Worm (Caenorhabditis elegans) whole organism, L3 larva: Measurements from ENCODE around the gene M05D6.3.

Source experiments
- R02D3.7 ChIP-seq: fragments of 150-350 bp; optimal IDR thresholded peaks from 2 replicates; lab custom pipeline; 2014; ENCODE audit warnings: missing biosample characterization, missing genetic modification characterization
- ZK546.5 ChIP-seq: sonication (generic microtip); optimal IDR thresholded peaks from 2 replicates; lab custom pipeline; 2017; ENCODE audit warnings: missing biosample characterization, missing genetic modification characterization
- aly-2 ChIP-seq: fragments of 150-350 bp; optimal IDR thresholded peaks from 2 replicates; lab custom pipeline; 2014; ENCODE audit warnings: missing biosample characterization, missing genetic modification characterization
- ama-1 ChIP-seq: fragments of 150-350 bp; optimal IDR thresholded peaks from 2 replicates; lab custom pipeline; 2018
- ceh-16 ChIP-seq: sonication (generic microtip); optimal IDR thresholded peaks from 2 replicates; lab custom pipeline; 2017; ENCODE audit warnings: missing biosample characterization, missing genetic modification characterization
- ceh-28 ChIP-seq: fragments of 150-350 bp; optimal IDR thresholded peaks from 2 replicates; lab custom pipeline; 2014; ENCODE audit warnings: missing biosample characterization, missing genetic modification reagents, missing genetic modification characterization
- ceh-82 ChIP-seq: fragments of 150-350 bp; optimal IDR thresholded peaks from 2 replicates; lab custom pipeline; 2014; ENCODE audit warnings: missing biosample characterization, missing genetic modification characterization
- ceh-9 ChIP-seq: sonication (generic microtip); optimal IDR thresholded peaks from 2 replicates; lab custom pipeline; 2018; ENCODE audit warnings: missing biosample characterization, missing genetic modification characterization
- daf-12 ChIP-seq: fragments of 150-350 bp; optimal IDR thresholded peaks from 2 replicates; lab custom pipeline; 2014; ENCODE audit warnings: missing biosample characterization, missing genetic modification reagents, missing genetic modification characterization
- egl-27 ChIP-seq: sonication (generic microtip); optimal IDR thresholded peaks from 4 replicates; lab custom pipeline; 2017; ENCODE audit warnings: missing biosample characterization, missing genetic modification reagents, missing genetic modification characterization
- egl-5 ChIP-seq: fragments of 150-350 bp; optimal IDR thresholded peaks from 2 replicates; lab custom pipeline; 2017; ENCODE audit warnings: missing biosample characterization, missing genetic modification reagents, missing genetic modification characterization, inconsistent platforms
- elt-1 ChIP-seq: fragments of 150-350 bp; optimal IDR thresholded peaks from 2 replicates; lab custom pipeline; 2014; ENCODE audit warnings: missing biosample characterization, missing genetic modification characterization
- elt-2 ChIP-seq: sonication (generic microtip); optimal IDR thresholded peaks from 2 replicates; lab custom pipeline; 2016; ENCODE audit warnings: missing genetic modification reagents, mild to moderate bottlenecking, missing genetic modification characterization, missing compliant biosample characterization
- elt-3 ChIP-seq, 3 experiments: fragments of 150-350 bp in 1 of 3; sonication (generic microtip) in 2 of 3; optimal IDR thresholded peaks; 2 replicates in 2 of 3; 4 replicates in 1 of 3; lab custom pipeline; 2014 to 2017; ENCODE audit warnings: missing biosample characterization in 3 of 3, missing genetic modification characterization in 3 of 3
- eor-1 ChIP-seq, 2 experiments: fragments of 150-350 bp; optimal IDR thresholded peaks; 2 replicates each; lab custom pipeline; 2014 to 2018; ENCODE audit warnings: missing biosample characterization in 2 of 2, missing genetic modification characterization in 2 of 2
- fkh-10 ChIP-seq: sonication (generic microtip); optimal IDR thresholded peaks from 2 replicates; lab custom pipeline; 2017; ENCODE audit warnings: missing biosample characterization, missing genetic modification reagents, missing genetic modification characterization
- fkh-2 ChIP-seq: fragments of 150-350 bp; optimal IDR thresholded peaks from 2 replicates; lab custom pipeline; 2014; ENCODE audit warnings: missing biosample characterization, missing genetic modification reagents, missing genetic modification characterization
- fos-1 ChIP-seq: fragments of 150-350 bp; optimal IDR thresholded peaks from 2 replicates; lab custom pipeline; 2014; ENCODE audit warnings: missing biosample characterization, missing genetic modification characterization
- hmg-11 ChIP-seq: sonication (generic microtip); optimal IDR thresholded peaks from 2 replicates; lab custom pipeline; 2016; ENCODE audit warnings: missing genetic modification characterization, missing compliant biosample characterization
- jun-1 ChIP-seq: fragments of 150-350 bp; optimal IDR thresholded peaks from 2 replicates; lab custom pipeline; 2014; ENCODE audit warnings: missing biosample characterization, missing genetic modification reagents, missing genetic modification characterization
- lin-15B ChIP-seq: fragments of 150-350 bp; optimal IDR thresholded peaks from 2 replicates; lab custom pipeline; 2014; ENCODE audit warnings: missing biosample characterization, missing genetic modification characterization
- lin-39 ChIP-seq: fragments of 150-350 bp; optimal IDR thresholded peaks from 2 replicates; lab custom pipeline; 2018; ENCODE audit warnings: missing biosample characterization, missing genetic modification reagents, missing genetic modification characterization
- lsy-12 ChIP-seq: sonication (generic microtip); optimal IDR thresholded peaks from 2 replicates; lab custom pipeline; 2016; ENCODE audit warnings: mild to moderate bottlenecking, missing genetic modification characterization, missing compliant biosample characterization
- mdl-1 ChIP-seq: fragments of 150-350 bp; optimal IDR thresholded peaks from 2 replicates; lab custom pipeline; 2014; ENCODE audit warnings: missing biosample characterization, missing genetic modification characterization
- mml-1 ChIP-seq: fragments of 150-350 bp; sonication (generic microtip); optimal IDR thresholded peaks from 3 replicates; lab custom pipeline; 2014; ENCODE audit warnings: missing biosample characterization, missing genetic modification characterization
- nfya-1 ChIP-seq: sonication (generic microtip); optimal IDR thresholded peaks from 2 replicates; lab custom pipeline; 2017; ENCODE audit warnings: missing genetic modification characterization, mild to moderate bottlenecking, missing compliant biosample characterization, antibody characterized with exemption, moderate library complexity; ENCODE audit not compliant: insufficient read depth
- nhr-11 ChIP-seq: fragments of 150-350 bp; optimal IDR thresholded peaks from 2 replicates; lab custom pipeline; 2014; ENCODE audit warnings: missing biosample characterization, missing genetic modification characterization
- nhr-12 ChIP-seq: fragments of 150-350 bp; optimal IDR thresholded peaks from 2 replicates; lab custom pipeline; 2014; ENCODE audit warnings: missing biosample characterization, missing genetic modification characterization
- nhr-23 ChIP-seq: fragments of 150-350 bp; optimal IDR thresholded peaks from 2 replicates; lab custom pipeline; 2014; ENCODE audit warnings: missing biosample characterization, missing genetic modification reagents, missing genetic modification characterization
- nhr-237 ChIP-seq: fragments of 150-350 bp; optimal IDR thresholded peaks from 2 replicates; lab custom pipeline; 2014; ENCODE audit warnings: missing biosample characterization, missing genetic modification characterization
- nhr-25 ChIP-seq: sonication (generic microtip); optimal IDR thresholded peaks from 2 replicates; lab custom pipeline; 2017; ENCODE audit warnings: missing biosample characterization, missing genetic modification characterization
- nhr-28 ChIP-seq: fragments of 150-350 bp; optimal IDR thresholded peaks from 2 replicates; lab custom pipeline; 2014; ENCODE audit warnings: missing biosample characterization, missing genetic modification characterization
- nhr-43 ChIP-seq: sonication (generic microtip); optimal IDR thresholded peaks from 2 replicates; lab custom pipeline; 2016; ENCODE audit warnings: mild to moderate bottlenecking, missing genetic modification characterization, missing compliant biosample characterization; ENCODE audit not compliant: poor library complexity, severe bottlenecking
- nhr-67 ChIP-seq: fragments of 150-350 bp; optimal IDR thresholded peaks from 2 replicates; lab custom pipeline; 2014; ENCODE audit warnings: missing biosample characterization, missing genetic modification characterization
- nhr-76 ChIP-seq: fragments of 150-350 bp; sonication (generic microtip); optimal IDR thresholded peaks from 5 replicates; lab custom pipeline; 2014; ENCODE audit warnings: missing biosample characterization, missing genetic modification characterization
- nhr-77 ChIP-seq: fragments of 150-350 bp; optimal IDR thresholded peaks from 2 replicates; lab custom pipeline; 2014; ENCODE audit warnings: missing biosample characterization, missing genetic modification characterization
- pha-4 ChIP-seq: fragments of 150-350 bp; optimal IDR thresholded peaks from 2 replicates; lab custom pipeline; 2014; ENCODE audit warnings: missing biosample characterization, missing genetic modification reagents, missing genetic modification characterization
- pqm-1 ChIP-seq: fragments of 150-350 bp; optimal IDR thresholded peaks from 2 replicates; lab custom pipeline; 2017; ENCODE audit warnings: missing biosample characterization, missing genetic modification characterization, inconsistent platforms
- sea-2 ChIP-seq: fragments of 150-350 bp; sonication (generic microtip); optimal IDR thresholded peaks from 4 replicates; lab custom pipeline; 2014; ENCODE audit warnings: missing biosample characterization, missing genetic modification reagents, missing genetic modification characterization
- skn-1 ChIP-seq: fragments of 150-350 bp; optimal IDR thresholded peaks from 2 replicates; lab custom pipeline; 2014; ENCODE audit warnings: missing biosample characterization, missing genetic modification characterization
- snpc-4 ChIP-seq: fragments of 150-350 bp; optimal IDR thresholded peaks from 2 replicates; lab custom pipeline; 2014; ENCODE audit warnings: missing biosample characterization, missing genetic modification characterization
- tbx-2 ChIP-seq: sonication (generic microtip); optimal IDR thresholded peaks from 2 replicates; lab custom pipeline; 2016; ENCODE audit warnings: mild to moderate bottlenecking, missing genetic modification characterization, missing compliant biosample characterization
- unc-39 ChIP-seq: sonication (generic microtip); optimal IDR thresholded peaks from 4 replicates; lab custom pipeline; 2017; ENCODE audit warnings: missing biosample characterization, missing genetic modification characterization
- unc-62 ChIP-seq: fragments of 150-350 bp; sonication (generic microtip); optimal IDR thresholded peaks from 4 replicates; lab custom pipeline; 2014; ENCODE audit warnings: missing biosample characterization, missing genetic modification reagents, missing genetic modification characterization
- zag-1 ChIP-seq: fragments of 150-350 bp; optimal IDR thresholded peaks from 2 replicates; lab custom pipeline; 2014; ENCODE audit warnings: missing biosample characterization, missing genetic modification characterization
- ztf-11 ChIP-seq: fragments of 150-350 bp; optimal IDR thresholded peaks from 2 replicates; lab custom pipeline; 2014; ENCODE audit warnings: missing biosample characterization, missing genetic modification characterization
- ztf-4 ChIP-seq: fragments of 150-350 bp; optimal IDR thresholded peaks from 2 replicates; lab custom pipeline; 2014; ENCODE audit warnings: missing biosample characterization, missing genetic modification characterization

The M05D6.3 gene

DNA sequence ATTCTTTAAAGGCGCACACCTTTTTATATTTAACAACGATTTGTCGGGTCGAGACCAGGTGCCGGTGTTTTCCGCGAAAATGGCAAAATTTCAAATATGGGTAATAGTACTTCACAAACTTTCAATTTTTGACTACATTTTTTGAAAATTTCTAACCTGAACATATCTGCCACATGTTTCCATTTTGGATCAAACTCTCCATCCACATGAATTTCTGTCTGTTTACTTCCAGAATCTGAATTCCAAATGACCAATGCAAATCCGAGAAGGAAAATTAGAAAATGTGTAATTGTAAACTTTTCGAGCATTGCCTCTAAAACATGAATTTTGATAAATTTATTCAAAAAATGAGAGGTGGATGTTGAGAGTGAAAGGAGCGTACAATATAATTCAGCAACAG lies 4.6 kb downstream of the M05D6.3 start, which contains the start of gene lact-4:
lact-4 (minus strand) TSS at position 313 of the 400 bp plus-strand sequence.
- TF ChIP-seq fkh-2 (no peak), elt-2 (no peak), ceh-9 (tag; lab: Kevin White, UChicago) (no peak), sea-2 (GFP tag; lab: Kevin White, UChicago) (no peak), nfya-1 (tag; lab: Kevin White, UChicago) (no peak), pha-4 (no peak), fkh-10 (GFP tag; lab: Kevin White, UChicago) (no peak), aly-2 (no peak), jun-1 (tag; lab: Kevin White, UChicago) (no peak), ZK546.5 (tag; lab: Kevin White, UChicago) (no peak), ceh-28 (tag; lab: Kevin White, UChicago) (no peak), ztf-11 (tag; lab: Kevin White, UChicago) (no peak), tbx-2 (no peak), nhr-11 (tag; lab: Kevin White, UChicago) (no peak)

DNA sequence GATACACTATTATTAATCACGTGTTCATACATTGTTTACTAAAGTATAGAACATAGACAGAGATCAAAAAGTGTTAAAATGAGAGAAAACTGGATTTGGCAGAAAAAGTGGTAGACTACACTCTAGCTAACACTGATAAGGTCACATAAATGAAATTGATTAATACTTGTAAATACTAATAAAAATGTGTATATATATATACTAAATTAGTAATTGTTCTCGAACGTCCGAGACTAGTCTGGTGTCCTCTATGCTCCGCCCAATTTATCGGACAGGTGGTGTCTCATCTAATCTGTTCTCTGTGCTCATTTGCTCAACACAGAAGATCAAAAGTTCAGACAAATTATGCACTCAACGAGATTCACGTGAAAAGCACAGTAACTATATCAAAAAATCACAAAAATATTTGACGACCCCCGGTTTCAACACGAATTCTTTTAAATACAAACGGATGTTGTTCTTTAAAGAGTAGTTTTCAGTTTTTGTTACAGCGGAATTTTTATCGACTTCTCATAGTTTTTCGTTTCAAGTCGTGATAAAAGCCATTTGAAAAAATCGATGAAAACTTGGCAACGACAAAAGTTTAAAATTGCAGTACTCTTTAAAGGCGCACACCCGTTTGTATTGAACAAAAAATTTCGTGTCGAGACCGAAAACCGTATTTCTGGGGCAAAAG lies 5.6 kb downstream of the M05D6.3 start:
- peak; percentile 55 for TF ChIP-seq elt-2
- no peak for TF ChIP-seq nhr-77 (tag; lab: Kevin White, UChicago)
- TF ChIP-seq fkh-2 = no peak
- no peak for TF ChIP-seq ztf-4 (tag; lab: Kevin White, UChicago)
- TF ChIP-seq unc-39 (tag; lab: Kevin White, UChicago) = no peak
- no peak for TF ChIP-seq eor-1 (tag; optimal IDR thresholded peaks at IDR 0.05; lab: Kevin White, UChicago)
- no peak for TF ChIP-seq nhr-25
- no peak for TF ChIP-seq fos-1
- no peak for TF ChIP-seq tbx-2
- peak; percentile 24 for TF ChIP-seq egl-5
- TF ChIP-seq ceh-82 (tag; lab: Kevin White, UChicago) = no peak
- TF ChIP-seq nhr-43 (tag; lab: Kevin White, UChicago) = peak; percentile 26
- peak; percentile 3 for TF ChIP-seq pqm-1 (tag; lab: Kevin White, UChicago)
- no peak for TF ChIP-seq elt-1 (tag; lab: Kevin White, UChicago)
- no peak for TF ChIP-seq fkh-10 (GFP tag; lab: Kevin White, UChicago)
- no peak for TF ChIP-seq lin-39 (tag; lab: Kevin White, UChicago)
- TF ChIP-seq zag-1 = no peak
- TF ChIP-seq nhr-11 (tag; lab: Kevin White, UChicago) = no peak
- TF ChIP-seq pha-4 = peak; percentile 50
- no peak for TF ChIP-seq elt-3 (tag; optimal IDR thresholded peaks at IDR 0.05; lab: Kevin White, UChicago)
- TF ChIP-seq lsy-12 (tag; lab: Kevin White, UChicago) = no peak
- TF ChIP-seq nhr-67 = no peak
- no peak for TF ChIP-seq ceh-16 (tag; lab: Kevin White, UChicago)
- no peak for TF ChIP-seq nhr-28 (tag; lab: Kevin White, UChicago)
- TF ChIP-seq aly-2 = no peak
- TF ChIP-seq jun-1 (tag; lab: Kevin White, UChicago) = no peak
- no peak for TF ChIP-seq egl-27 (tag; lab: Kevin White, UChicago)
- TF ChIP-seq R02D3.7 (tag; lab: Kevin White, UChicago) = no peak
- TF ChIP-seq mdl-1 = no peak
- no peak for TF ChIP-seq ceh-28 (tag; lab: Kevin White, UChicago)
- TF ChIP-seq unc-62 (GFP tag; lab: Kevin White, UChicago) = no peak
- TF ChIP-seq lin-15B (tag; lab: Kevin White, UChicago) = no peak
- TF ChIP-seq sea-2 (GFP tag; lab: Kevin White, UChicago) = no peak
- no peak for TF ChIP-seq nhr-237 (tag; lab: Kevin White, UChicago)
- TF ChIP-seq ztf-11 (tag; lab: Kevin White, UChicago) = no peak
- TF ChIP-seq ceh-9 (tag; lab: Kevin White, UChicago) = no peak
- TF ChIP-seq ZK546.5 (tag; lab: Kevin White, UChicago) = no peak
- no peak for TF ChIP-seq nhr-76 (tag; lab: Kevin White, UChicago)
- peak; percentile 45 for TF ChIP-seq mml-1 (tag; lab: Kevin White, UChicago)
- TF ChIP-seq nfya-1 (tag; lab: Kevin White, UChicago) = peak; percentile 37
- no peak for TF ChIP-seq nhr-23 (tag; lab: Kevin White, UChicago)
- no peak for TF ChIP-seq daf-12 (tag; lab: Kevin White, UChicago)
- TF ChIP-seq hmg-11 = no peak
- peak; percentile 88 for TF ChIP-seq ama-1 (lab: Kevin White, UChicago)
- TF ChIP-seq snpc-4 = no peak
- TF ChIP-seq skn-1 (tag; lab: Kevin White, UChicago) = no peak
- no peak for TF ChIP-seq nhr-12 (tag; lab: Kevin White, UChicago)
